Fruit fly (Drosophila melanogaster) whole organism, embryonic: ENCODE results near the gene CG3635.
A peak's percentile ranks its signal among the peaks of the same experiment; 100 is the strongest.

Experiments used
- ATbp ChIP-seq: fragments of 200-800 bp; sonication (Bioruptor generic); optimal IDR thresholded peaks from 2 replicates; lab custom pipeline; 2017; ENCODE audit warnings: missing biosample characterization, mild to moderate bottlenecking, missing genetic modification characterization, missing genetic modification reagents
- Atf3 ChIP-seq: fragments of 200-800 bp; sonication (Bioruptor generic); optimal IDR thresholded peaks from 3 replicates; lab custom pipeline; 2016; ENCODE audit warnings: missing biosample characterization, missing genetic modification characterization
- Atf6 ChIP-seq: fragments of 200-800 bp; sonication (Bioruptor generic); IDR thresholded peaks from 2 replicates; pipeline ENCODE4 v1.3.6; 2022; ENCODE audit warnings: missing biosample characterization, missing genetic modification characterization
- B-H2 ChIP-seq: fragments of 200-800 bp; sonication (Bioruptor generic); optimal IDR thresholded peaks from 2 replicates; lab custom pipeline; 2018; ENCODE audit warnings: missing biosample characterization, mild to moderate bottlenecking, missing genetic modification characterization
- CG11085 ChIP-seq: fragments of 200-800 bp; sonication (Bioruptor generic); IDR thresholded peaks from 2 replicates; pipeline ENCODE4 v1.3.6; 2022; ENCODE audit warnings: missing biosample characterization, missing genetic modification characterization
- CG12299 ChIP-seq: fragments of 200-800 bp; sonication (Bioruptor generic); optimal IDR thresholded peaks from 2 replicates; lab custom pipeline; 2018; ENCODE audit warnings: missing biosample characterization, mild to moderate bottlenecking, missing genetic modification characterization
- CG13296 ChIP-seq: fragments of 200-800 bp; sonication (Bioruptor generic); optimal IDR thresholded peaks from 3 replicates; lab custom pipeline; 2018; ENCODE audit warnings: missing biosample characterization, mild to moderate bottlenecking, missing genetic modification characterization
- CG14710 ChIP-seq: fragments of 200-800 bp; sonication (Bioruptor generic); optimal IDR thresholded peaks from 3 replicates; lab custom pipeline; 2019; ENCODE audit warnings: missing biosample characterization, mild to moderate bottlenecking, missing genetic modification characterization, moderate library complexity
- CG1529 ChIP-seq: fragments of 200-800 bp; sonication (Bioruptor generic); optimal IDR thresholded peaks from 3 replicates; lab custom pipeline; 2018; ENCODE audit warnings: missing biosample characterization, missing genetic modification characterization
- CG15479 ChIP-seq: fragments of 200-800 bp; sonication (Bioruptor generic); optimal IDR thresholded peaks from 3 replicates; lab custom pipeline; 2019; ENCODE audit warnings: missing biosample characterization, mild to moderate bottlenecking, missing genetic modification characterization, moderate library complexity
- CG16779 ChIP-seq: fragments of 200-800 bp; sonication (Bioruptor generic); IDR thresholded peaks from 2 replicates; pipeline ENCODE4 v1.3.6; 2022; ENCODE audit warnings: missing biosample characterization, missing genetic modification characterization
- CG17328 ChIP-seq: fragments of 200-800 bp; sonication (Bioruptor generic); IDR thresholded peaks from 2 replicates; pipeline ENCODE4 v1.3.6; 2022; ENCODE audit warnings: missing biosample characterization, missing genetic modification characterization
- CG17361 ChIP-seq: fragments of 200-800 bp; sonication (Bioruptor generic); IDR thresholded peaks from 3 replicates; pipeline ENCODE4 v1.3.6; 2022; ENCODE audit warnings: missing biosample characterization, missing genetic modification characterization
- CG17829 ChIP-seq: fragments of 200-800 bp; optimal IDR thresholded peaks from 2 replicates; lab custom pipeline; 2019; ENCODE audit warnings: missing biosample characterization, mild to moderate bottlenecking, missing genetic modification characterization, moderate library complexity
- CG31224 ChIP-seq: fragments of 200-800 bp; sonication (Bioruptor generic); IDR thresholded peaks from 2 replicates; pipeline ENCODE4 v1.3.6; 2022; ENCODE audit warnings: missing biosample characterization, missing genetic modification characterization
- CG32772 ChIP-seq: fragments of 200-800 bp; sonication (Bioruptor generic); IDR thresholded peaks from 2 replicates; pipeline ENCODE4 v1.3.6; 2022; ENCODE audit warnings: missing biosample characterization, missing genetic modification characterization
- CG33557 ChIP-seq: fragments of 200-800 bp; sonication (Bioruptor generic); optimal IDR thresholded peaks from 2 replicates; lab custom pipeline; 2019; ENCODE audit warnings: missing biosample characterization, mild to moderate bottlenecking, missing genetic modification characterization, moderate library complexity
- CG3838 ChIP-seq: fragments of 200-800 bp; sonication (Bioruptor generic); optimal IDR thresholded peaks from 3 replicates; lab custom pipeline; 2016; ENCODE audit warnings: missing biosample characterization, missing genetic modification characterization
- CG4424 ChIP-seq: fragments of 200-800 bp; sonication (Bioruptor generic); optimal IDR thresholded peaks from 3 replicates; lab custom pipeline; 2016; ENCODE audit warnings: missing biosample characterization, missing genetic modification characterization
- CG6654 ChIP-seq: fragments of 200-800 bp; sonication (Bioruptor generic); optimal IDR thresholded peaks from 2 replicates; lab custom pipeline; 2017; ENCODE audit warnings: missing biosample characterization, mild to moderate bottlenecking, missing genetic modification characterization
- CG7786 ChIP-seq: fragments of 200-800 bp; sonication (Bioruptor generic); optimal IDR thresholded peaks from 2 replicates; lab custom pipeline; 2016; ENCODE audit warnings: missing biosample characterization, missing genetic modification characterization
- CG8478 ChIP-seq: fragments of >200 bp; optimal IDR thresholded peaks from 2 replicates; lab custom pipeline; 2018
- CG8765 ChIP-seq: fragments of 200-800 bp; sonication (Bioruptor generic); IDR thresholded peaks from 2 replicates; pipeline ENCODE4 v1.3.6; 2022; ENCODE audit warnings: missing biosample characterization, missing genetic modification characterization
- CG8924 ChIP-seq: fragments of 200-800 bp; optimal IDR thresholded peaks from 3 replicates; lab custom pipeline; 2019; ENCODE audit warnings: missing biosample characterization, mild to moderate bottlenecking, missing genetic modification characterization, moderate library complexity
- CG9609 ChIP-seq: fragments of 200-800 bp; sonication (Bioruptor generic); optimal IDR thresholded peaks from 3 replicates; lab custom pipeline; 2016; ENCODE audit warnings: missing biosample characterization, missing genetic modification characterization
- CG9876 ChIP-seq: fragments of 200-800 bp; sonication (Bioruptor generic); optimal IDR thresholded peaks from 2 replicates; lab custom pipeline; 2016; ENCODE audit warnings: missing biosample characterization, missing genetic modification characterization
- CG9932 ChIP-seq: fragments of 200-800 bp; sonication (Bioruptor generic); IDR thresholded peaks from 2 replicates; pipeline ENCODE4 v1.3.6; 2022; ENCODE audit warnings: missing biosample characterization, missing genetic modification characterization
- Doc3 ChIP-seq: fragments of 200-800 bp; sonication (Bioruptor generic); IDR thresholded peaks from 3 replicates; pipeline ENCODE4 v1.3.6; 2022; ENCODE audit warnings: missing biosample characterization, missing genetic modification characterization; ENCODE audit not compliant: partially characterized antibody
- GATAe ChIP-seq: fragments of 200-800 bp; sonication (Bioruptor generic); conservative IDR thresholded peaks from 2 replicates; pipeline ENCODE4 v1.3.6; 2022; ENCODE audit warnings: missing biosample characterization, missing genetic modification characterization
- HmgD ChIP-seq: fragments of 200-800 bp; sonication (Bioruptor generic); optimal IDR thresholded peaks from 3 replicates; lab custom pipeline; 2016; ENCODE audit warnings: missing biosample characterization, missing genetic modification characterization
- Mad ChIP-seq: fragments of 200-800 bp; sonication (Bioruptor generic); optimal IDR thresholded peaks from 2 replicates; lab custom pipeline; 2016; ENCODE audit warnings: missing biosample characterization, missing genetic modification characterization
- NC2β ChIP-seq: fragments of 200-800 bp; sonication (Bioruptor generic); optimal IDR thresholded peaks from 2 replicates; lab custom pipeline; 2016; ENCODE audit warnings: missing biosample characterization, missing genetic modification characterization
- NK7.1 ChIP-seq: fragments of 200-800 bp; sonication (Bioruptor generic); optimal IDR thresholded peaks from 3 replicates; lab custom pipeline; 2016; ENCODE audit warnings: missing biosample characterization, missing genetic modification characterization
- Sox102F ChIP-seq: fragments of 200-800 bp; sonication (Bioruptor generic); optimal IDR thresholded peaks from 2 replicates; lab custom pipeline; 2018; ENCODE audit warnings: missing biosample characterization, mild to moderate bottlenecking, missing genetic modification characterization, moderate library complexity
- Taf1 ChIP-seq: fragments of 200-800 bp; sonication (Bioruptor generic); IDR thresholded peaks from 2 replicates; pipeline ENCODE4 v1.3.6; 2022; ENCODE audit warnings: missing biosample characterization, missing genetic modification characterization
- Vsx1 ChIP-seq: fragments of 200-800 bp; sonication (Bioruptor generic); optimal IDR thresholded peaks from 2 replicates; lab custom pipeline; 2017; ENCODE audit warnings: missing biosample characterization, mild to moderate bottlenecking, missing genetic modification characterization, missing genetic modification reagents
- ab ChIP-seq: fragments of 200-800 bp; sonication (Bioruptor generic); optimal IDR thresholded peaks from 2 replicates; lab custom pipeline; 2016; ENCODE audit warnings: missing biosample characterization, missing genetic modification characterization
- bigmax ChIP-seq: fragments of 200-800 bp; sonication (Bioruptor generic); optimal IDR thresholded peaks from 2 replicates; lab custom pipeline; 2018; ENCODE audit warnings: missing biosample characterization, mild to moderate bottlenecking, missing genetic modification characterization
- cad ChIP-seq: fragments of >200 bp; optimal IDR thresholded peaks from 2 replicates; lab custom pipeline; 2017; ENCODE audit warnings: missing biosample characterization, missing genetic modification characterization
- cg ChIP-seq: fragments of 200-800 bp; sonication (Bioruptor generic); optimal IDR thresholded peaks from 3 replicates; lab custom pipeline; 2019; ENCODE audit warnings: missing biosample characterization, mild to moderate bottlenecking, missing genetic modification characterization, moderate library complexity
- ci ChIP-seq: fragments of 200-800 bp; sonication (Bioruptor generic); IDR thresholded peaks from 3 replicates; pipeline ENCODE4 v1.3.6; 2022; ENCODE audit warnings: missing biosample characterization, missing genetic modification characterization
- dati ChIP-seq: fragments of 200-800 bp; sonication (Bioruptor generic); IDR thresholded peaks from 2 replicates; pipeline ENCODE4 v1.3.6; 2022; ENCODE audit warnings: missing biosample characterization, missing genetic modification characterization
- eve ChIP-seq, 2 experiments: fragments of >200 bp; optimal IDR thresholded peaks; 2 replicates each; lab custom pipeline; 2017; ENCODE audit warnings: missing biosample characterization in 2 of 2, missing genetic modification characterization in 2 of 2
- fu2 ChIP-seq: fragments of 200-800 bp; sonication (Bioruptor generic); optimal IDR thresholded peaks from 2 replicates; lab custom pipeline; 2016; ENCODE audit warnings: missing biosample characterization, missing genetic modification characterization
- gt ChIP-seq: fragments of 200-800 bp; sonication (Bioruptor generic); IDR thresholded peaks from 2 replicates; pipeline ENCODE4 v1.3.6; 2022; ENCODE audit warnings: missing biosample characterization, missing genetic modification characterization
- klu ChIP-seq: fragments of 200-800 bp; sonication (Bioruptor generic); IDR thresholded peaks from 2 replicates; pipeline ENCODE4 v1.3.6; 2022; ENCODE audit warnings: missing biosample characterization, missing genetic modification characterization
- peb ChIP-seq: fragments of 200-800 bp; sonication (Bioruptor generic); IDR thresholded peaks from 2 replicates; pipeline ENCODE4 v1.3.6; 2022; ENCODE audit warnings: missing biosample characterization, missing genetic modification characterization
- psq ChIP-seq: fragments of 200-800 bp; sonication (Bioruptor generic); optimal IDR thresholded peaks from 2 replicates; lab custom pipeline; 2017; ENCODE audit warnings: missing biosample characterization, missing genetic modification characterization
- sob ChIP-seq: fragments of 200-800 bp; sonication (Bioruptor generic); IDR thresholded peaks from 2 replicates; pipeline ENCODE4 v1.3.6; 2022; ENCODE audit warnings: missing biosample characterization, missing genetic modification characterization
- trh ChIP-seq: fragments of 200-800 bp; sonication (Bioruptor generic); optimal IDR thresholded peaks from 2 replicates; lab custom pipeline; 2016; ENCODE audit warnings: missing biosample characterization, missing genetic modification characterization
- tup ChIP-seq: fragments of 200-800 bp; sonication (Bioruptor generic); optimal IDR thresholded peaks from 2 replicates; lab custom pipeline; 2016; ENCODE audit warnings: missing biosample characterization, mild to moderate bottlenecking, missing genetic modification characterization, moderate library complexity
- zen ChIP-seq: fragments of 200-800 bp; sonication (Bioruptor generic); optimal IDR thresholded peaks from 3 replicates; lab custom pipeline; 2018; ENCODE audit warnings: missing biosample characterization, mild to moderate bottlenecking, missing genetic modification characterization, moderate library complexity

Gene CG3635

dm6 chr2L:22129581-22130300 is 45.5 kb upstream of the CG3635 start, which contains the start of gene CycK (continued):
- TF ChIP-seq ci = no peak
- no peak for TF ChIP-seq CG16779 (GFP tag; lab: Robert Waterston, UW)
- no peak for TF ChIP-seq CG13296 (GFP tag; lab: Kevin White, UChicago)
- no peak for TF ChIP-seq gt (GFP tag; lab: Robert Waterston, UW)
- no peak for TF ChIP-seq sob
- 0 out of 3 replicates have a peak, but pooled peaks have one; percentile 38 for TF ChIP-seq CG17361 (GFP tag; lab: Robert Waterston, UW)
- no peak for TF ChIP-seq CG33557 (GFP tag; lab: Kevin White, UChicago)
- TF ChIP-seq zen (tag; lab: Kevin White, UChicago) = no peak
- no peak for TF ChIP-seq peb (GFP tag; lab: Robert Waterston, UW)
- peak; percentile 8 for TF ChIP-seq Atf3 (GFP tag; lab: Kevin White, UChicago)
- no peak for TF ChIP-seq CG9932 (GFP tag; lab: Robert Waterston, UW)
- no peak for TF ChIP-seq CG8765 (GFP tag; lab: Robert Waterston, UW)
- TF ChIP-seq CG31224 (GFP tag; lab: Robert Waterston, UW) = no peak
- peak; percentile 22 for TF ChIP-seq CG15479 (GFP tag; lab: Kevin White, UChicago)
- TF ChIP-seq fu2 = peak; percentile 23
- no peak for TF ChIP-seq CG11085
- TF ChIP-seq CG8924 (tag; lab: Kevin White, UChicago) = no peak
- peak; percentile 1 for TF ChIP-seq CG17829 (tag; lab: Kevin White, UChicago)
- TF ChIP-seq dati (GFP tag; lab: Robert Waterston, UW) = no peak
- TF ChIP-seq Atf6 (GFP tag; lab: Robert Waterston, UW) = no peak
- TF ChIP-seq NC2β (GFP tag; lab: Kevin White, UChicago) = no peak
- no peak for TF ChIP-seq CG4424 (GFP tag; lab: Kevin White, UChicago)
- peak in 1 of 2 experiments; percentile 51 for TF ChIP-seq eve (GFP tag; optimal IDR thresholded peaks at IDR 0.05; lab: Kevin White, UChicago)
- peak; percentile 46 for TF ChIP-seq CG14710
- TF ChIP-seq Doc3 (GFP tag; lab: Robert Waterston, UW) = no peak
- TF ChIP-seq CG32772 (GFP tag; lab: Robert Waterston, UW) = no peak
- TF ChIP-seq ab (GFP tag; lab: Kevin White, UChicago) = no peak
- no peak for TF ChIP-seq Taf1
- no peak for TF ChIP-seq cg (GFP tag; lab: Kevin White, UChicago)
- TF ChIP-seq Sox102F (GFP tag; lab: Kevin White, UChicago) = no peak
- no peak for TF ChIP-seq trh
- no peak for TF ChIP-seq ATbp
- no peak for TF ChIP-seq CG7786
- no peak for TF ChIP-seq NK7.1 (GFP tag; lab: Kevin White, UChicago)
- TF ChIP-seq CG8478 (lab: Kevin White, UChicago) = no peak
- no peak for TF ChIP-seq cad (GFP tag; lab: Kevin White, UChicago)
- TF ChIP-seq klu = no peak
- TF ChIP-seq CG9876 = no peak
- peak; percentile 33 for TF ChIP-seq Mad (GFP tag; lab: Kevin White, UChicago)
- TF ChIP-seq CG3838 (GFP tag; lab: Kevin White, UChicago) = no peak
- no peak for TF ChIP-seq tup (GFP tag; lab: Kevin White, UChicago)
- TF ChIP-seq GATAe (GFP tag; lab: Robert Waterston, UW) = no peak
- TF ChIP-seq CG9609 = peak; percentile 20
- no peak for TF ChIP-seq Vsx1 (GFP tag; lab: Kevin White, UChicago)
- TF ChIP-seq CG17328 = no peak
- no peak for TF ChIP-seq HmgD
- TF ChIP-seq CG1529 (GFP tag; lab: Kevin White, UChicago) = no peak
- TF ChIP-seq bigmax (GFP tag; lab: Kevin White, UChicago) = no peak
- no peak for TF ChIP-seq CG12299 (tag; lab: Kevin White, UChicago)
- TF ChIP-seq B-H2 = no peak
- TF ChIP-seq psq (GFP tag; lab: Kevin White, UChicago) = no peak
- TF ChIP-seq CG6654 (GFP tag; lab: Kevin White, UChicago) = no peak
